Fruit fly (Drosophila melanogaster): ENCODE data around the gene CG4080.

CG4080 gene

dm6 chr3L:9425838-9426237 lies 26.8 kb upstream of the CG4080 start (continued):
- no peak for TF ChIP-seq prd (optimal IDR thresholded peaks at IDR 0.05)
- no peak for TF ChIP-seq prd (GFP tag; IDR thresholded peaks at IDR 0.05)
- TF ChIP-seq CG6791 (GFP tag; IDR thresholded peaks at IDR 0.05; ENCODE audit: partially characterized antibody) = no peak
- no peak for TF ChIP-seq CG13123 (GFP tag; optimal IDR thresholded peaks at IDR 0.05)
- TF ChIP-seq CG12104 (GFP tag; optimal IDR thresholded peaks at IDR 0.05) = no peak
- TF ChIP-seq CG30403 (GFP tag; optimal IDR thresholded peaks at IDR 0.05) = peak; percentile 29
- TF ChIP-seq Lpt (GFP tag; optimal IDR thresholded peaks at IDR 0.05) = no peak
- TF ChIP-seq jing (GFP tag; optimal IDR thresholded peaks at IDR 0.05) = no peak
- no peak for TF ChIP-seq Usf (GFP tag; optimal IDR thresholded peaks at IDR 0.05)
- TF ChIP-seq CG4424 (GFP tag; optimal IDR thresholded peaks at IDR 0.05) = no peak
- TF ChIP-seq zfh1 (GFP tag; IDR thresholded peaks at IDR 0.05) = no peak
- no peak for TF ChIP-seq MBD-R2 (GFP tag; IDR thresholded peaks at IDR 0.05)
- no peak for TF ChIP-seq CG8281 (tag; optimal IDR thresholded peaks at IDR 0.05)
- peak; percentile 37 for TF ChIP-seq Vsx1 (GFP tag; optimal IDR thresholded peaks at IDR 0.05)
- no peak for TF ChIP-seq eyg (GFP tag; optimal IDR thresholded peaks at IDR 0.05)
- no peak for TF ChIP-seq CG7556 (GFP tag; optimal IDR thresholded peaks at IDR 0.05)
- no peak for TF ChIP-seq CG17802 (tag; optimal IDR thresholded peaks at IDR 0.05)
- no peak for TF ChIP-seq insv (GFP tag; optimal IDR thresholded peaks at IDR 0.05)
- no peak for TF ChIP-seq dan (GFP tag; IDR thresholded peaks at IDR 0.05)
- no peak for TF ChIP-seq CG1602 (GFP tag; optimal IDR thresholded peaks at IDR 0.05)
- TF ChIP-seq CG16863 (GFP tag; optimal IDR thresholded peaks at IDR 0.05) = no peak
- no peak for TF ChIP-seq tx (GFP tag; optimal IDR thresholded peaks at IDR 0.05)
- no peak for TF ChIP-seq CG6854 (GFP tag; optimal IDR thresholded peaks at IDR 0.05)
- peak; percentile 28 for TF ChIP-seq Ssrp (tag; optimal IDR thresholded peaks at IDR 0.05)
- TF ChIP-seq CG8290 (GFP tag; optimal IDR thresholded peaks at IDR 0.05) = no peak
- no peak for TF ChIP-seq CG8290 (tag; optimal IDR thresholded peaks at IDR 0.05)
- no peak for TF ChIP-seq ERR (GFP tag; optimal IDR thresholded peaks at IDR 0.05)
- no peak for TF ChIP-seq CG3163 (GFP tag; optimal IDR thresholded peaks at IDR 0.05)
- TF ChIP-seq Sry-δ (GFP tag; optimal IDR thresholded peaks at IDR 0.05) = no peak
- TF ChIP-seq Opbp (GFP tag; IDR thresholded peaks at IDR 0.05; ENCODE audit: partially characterized antibody) = no peak
- peak; percentile 76 for TF ChIP-seq vvl (GFP tag; IDR thresholded peaks at IDR 0.05)
- TF ChIP-seq p53 (GFP tag; optimal IDR thresholded peaks at IDR 0.05) = no peak
- TF ChIP-seq CG2202 (tag; optimal IDR thresholded peaks at IDR 0.05) = no peak
- TF ChIP-seq YL-1 (GFP tag; optimal IDR thresholded peaks at IDR 0.05) = no peak
- TF ChIP-seq MTF-1 (GFP tag; optimal IDR thresholded peaks at IDR 0.05; ENCODE audit: borderline replicate concordance) = no peak
- no peak for TF ChIP-seq inv (GFP tag; IDR thresholded peaks at IDR 0.05; ENCODE audit: partially characterized antibody)
- peak; percentile 10 for TF ChIP-seq PHDP (tag; optimal IDR thresholded peaks at IDR 0.05)
- no peak for TF ChIP-seq da (GFP tag; optimal IDR thresholded peaks at IDR 0.05)
- TF ChIP-seq lola (GFP tag; optimal IDR thresholded peaks at IDR 0.05) = no peak
- no peak for TF ChIP-seq Camta (GFP tag; optimal IDR thresholded peaks at IDR 0.05)
- TF ChIP-seq Dbx (GFP tag; IDR thresholded peaks at IDR 0.05) = no peak
- TF ChIP-seq CG4730 (GFP tag; IDR thresholded peaks at IDR 0.05) = no peak
- TF ChIP-seq CG9437 (GFP tag; optimal IDR thresholded peaks at IDR 0.05) = peak; percentile 81
- no peak for TF ChIP-seq abd-A (tag; optimal IDR thresholded peaks at IDR 0.05)
- TF ChIP-seq Hr78 (GFP tag; optimal IDR thresholded peaks at IDR 0.05) = no peak
- no peak for TF ChIP-seq CG17912 (GFP tag; optimal IDR thresholded peaks at IDR 0.05)
- TF ChIP-seq z (GFP tag; IDR thresholded peaks at IDR 0.05) = no peak
- peak; percentile 14; the same call in 1 of the 2 replicates for TF ChIP-seq Xrp1 (GFP tag; IDR thresholded peaks at IDR 0.05)
- no peak for TF ChIP-seq nerfin-2 (GFP tag; IDR thresholded peaks at IDR 0.05; ENCODE audit: partially characterized antibody)
- TF ChIP-seq Eip74EF (GFP tag; optimal IDR thresholded peaks at IDR 0.05) = no peak
- TF ChIP-seq CHES-1-like (GFP tag; optimal IDR thresholded peaks at IDR 0.05) = no peak
- peak; percentile 26; the same call in 1 of the 2 replicates for TF ChIP-seq CG14441 (GFP tag; IDR thresholded peaks at IDR 0.05)

All from whole organism, embryonic.